Fruit fly (Drosophila melanogaster) whole organism, embryonic: Measurements from ENCODE around the gene CG18233.

Experiments
- B-H2 ChIP-seq: fragments of 200-800 bp; sonication (Bioruptor generic); optimal IDR thresholded peaks from 2 replicates; lab custom pipeline; 2018; ENCODE audit warnings: missing biosample characterization, mild to moderate bottlenecking, missing genetic modification characterization
- Bdp1 ChIP-seq: fragments of 200-800 bp; sonication (Bioruptor generic); optimal IDR thresholded peaks from 3 replicates; lab custom pipeline; 2016; ENCODE audit warnings: missing biosample characterization, missing genetic modification characterization
- Bgb ChIP-seq: fragments of 200-800 bp; sonication (Bioruptor generic); IDR thresholded peaks from 2 replicates; pipeline ENCODE4 v1.3.6; 2022; ENCODE audit warnings: missing biosample characterization, missing genetic modification characterization; ENCODE audit not compliant: partially characterized antibody
- CG10366 ChIP-seq: fragments of 200-800 bp; sonication (Bioruptor generic); IDR thresholded peaks from 2 replicates; pipeline ENCODE4 v1.3.6; 2022; ENCODE audit warnings: missing biosample characterization, missing genetic modification characterization
- CG11456 ChIP-seq: fragments of 200-800 bp; sonication (Bioruptor generic); IDR thresholded peaks from 3 replicates; pipeline ENCODE4 v1.3.6; 2022; ENCODE audit warnings: missing biosample characterization, missing genetic modification characterization
- CG13287 ChIP-seq: fragments of 200-800 bp; sonication (Bioruptor generic); IDR thresholded peaks from 2 replicates; pipeline ENCODE4 v1.3.6; 2022; ENCODE audit warnings: missing biosample characterization, missing genetic modification characterization; ENCODE audit not compliant: partially characterized antibody
- CG15073 ChIP-seq: fragments of 200-800 bp; sonication (Bioruptor generic); optimal IDR thresholded peaks from 2 replicates; lab custom pipeline; 2016; ENCODE audit warnings: missing biosample characterization, missing genetic modification characterization
- CG2199 ChIP-seq: fragments of 200-800 bp; sonication (Bioruptor generic); IDR thresholded peaks from 3 replicates; pipeline ENCODE4 v1.3.6; 2022; ENCODE audit warnings: missing biosample characterization, missing genetic modification characterization
- CG30020 ChIP-seq: fragments of 200-800 bp; optimal IDR thresholded peaks from 2 replicates; lab custom pipeline; 2019; ENCODE audit warnings: missing biosample characterization, mild to moderate bottlenecking, missing genetic modification characterization, moderate library complexity
- CG42726 ChIP-seq: fragments of 200-800 bp; sonication (Bioruptor generic); IDR thresholded peaks from 2 replicates; pipeline ENCODE4 v1.3.6; 2022; ENCODE audit warnings: missing biosample characterization, missing genetic modification characterization; ENCODE audit not compliant: partially characterized antibody
- CG7786 ChIP-seq: fragments of 200-800 bp; sonication (Bioruptor generic); optimal IDR thresholded peaks from 2 replicates; lab custom pipeline; 2016; ENCODE audit warnings: missing biosample characterization, missing genetic modification characterization
- Dref ChIP-seq: fragments of 200-800 bp; sonication (Bioruptor generic); IDR thresholded peaks from 2 replicates; pipeline ENCODE4 v1.3.6; 2022; ENCODE audit warnings: missing biosample characterization, missing genetic modification characterization
- Ets97D ChIP-seq: fragments of 200-800 bp; sonication (Bioruptor generic); optimal IDR thresholded peaks from 3 replicates; lab custom pipeline; 2016; ENCODE audit warnings: missing biosample characterization, missing genetic modification characterization
- HHEX ChIP-seq: fragments of 200-800 bp; sonication (Bioruptor generic); optimal IDR thresholded peaks from 3 replicates; lab custom pipeline; 2017; ENCODE audit warnings: missing biosample characterization, mild to moderate bottlenecking, missing genetic modification characterization, missing genetic modification reagents
- HLH54F ChIP-seq: fragments of 200-800 bp; sonication (Bioruptor generic); optimal IDR thresholded peaks from 3 replicates; lab custom pipeline; 2016; ENCODE audit warnings: missing biosample characterization, missing genetic modification characterization
- HmgZ ChIP-seq: fragments of 200-800 bp; sonication (Bioruptor generic); optimal IDR thresholded peaks from 2 replicates; lab custom pipeline; 2018; ENCODE audit warnings: missing biosample characterization, mild to moderate bottlenecking, missing genetic modification characterization
- Hmx ChIP-seq: fragments of 200-800 bp; sonication (Bioruptor generic); optimal IDR thresholded peaks from 2 replicates; lab custom pipeline; 2016; ENCODE audit warnings: missing biosample characterization, missing genetic modification characterization
- Hr39 ChIP-seq: fragments of >200 bp; optimal IDR thresholded peaks from 2 replicates; lab custom pipeline; 2017
- Hsf ChIP-seq: fragments of 200-800 bp; sonication (Bioruptor generic); optimal IDR thresholded peaks from 3 replicates; lab custom pipeline; 2016; ENCODE audit warnings: missing biosample characterization, missing genetic modification characterization
- Lpt ChIP-seq: fragments of >200 bp; optimal IDR thresholded peaks from 2 replicates; lab custom pipeline; 2018; ENCODE audit warnings: missing biosample characterization, missing genetic modification characterization
- Nf-YA ChIP-seq: fragments of 200-800 bp; sonication (Bioruptor generic); IDR thresholded peaks from 2 replicates; pipeline ENCODE4 v1.3.6; 2022; ENCODE audit warnings: missing biosample characterization, missing genetic modification characterization
- Poxn ChIP-seq: fragments of 200-800 bp; sonication (Bioruptor generic); IDR thresholded peaks from 2 replicates; pipeline ENCODE4 v1.3.6; 2022; ENCODE audit warnings: missing biosample characterization, missing genetic modification characterization
- Xrp1 ChIP-seq: fragments of 200-800 bp; sonication (Bioruptor generic); IDR thresholded peaks from 2 replicates; pipeline ENCODE4 v1.3.6; 2022; ENCODE audit warnings: missing biosample characterization, missing genetic modification characterization
- amos ChIP-seq: fragments of 200-800 bp; sonication (Bioruptor generic); IDR thresholded peaks from 2 replicates; pipeline ENCODE4 v1.3.6; 2022; ENCODE audit warnings: missing biosample characterization, missing genetic modification characterization; ENCODE audit not compliant: partially characterized antibody
- ap ChIP-seq: fragments of 200-800 bp; sonication (Bioruptor generic); IDR thresholded peaks from 2 replicates; pipeline ENCODE4 v1.3.6; 2022; ENCODE audit warnings: missing biosample characterization, missing genetic modification characterization
- bsh ChIP-seq, 2 experiments: fragments of 200-800 bp; sonication (Bioruptor generic); optimal IDR thresholded peaks; 2 replicates each; lab custom pipeline; 2017 to 2018; ENCODE audit warnings: mild to moderate bottlenecking in 2 of 2, missing biosample characterization in 2 of 2, missing genetic modification characterization in 2 of 2, moderate library complexity in 1 of 2
- chm ChIP-seq: fragments of 200-800 bp; sonication (Bioruptor generic); IDR thresholded peaks from 2 replicates; pipeline ENCODE4 v1.3.6; 2022; ENCODE audit warnings: missing biosample characterization, missing genetic modification characterization
- crc ChIP-seq: fragments of 200-800 bp; sonication (Bioruptor generic); optimal IDR thresholded peaks from 2 replicates; lab custom pipeline; 2016; ENCODE audit warnings: missing biosample characterization, missing genetic modification characterization
- dimm ChIP-seq: fragments of 200-800 bp; sonication (Bioruptor generic); IDR thresholded peaks from 2 replicates; pipeline ENCODE4 v1.3.6; 2022; ENCODE audit warnings: missing biosample characterization, missing genetic modification characterization
- ftz-f1 ChIP-seq: fragments of 200-800 bp; sonication (Bioruptor generic); optimal IDR thresholded peaks from 2 replicates; lab custom pipeline; 2016; ENCODE audit warnings: missing biosample characterization, missing genetic modification characterization
- hb ChIP-seq: fragments of 200-800 bp; sonication (Bioruptor generic); IDR thresholded peaks from 3 replicates; pipeline ENCODE4 v1.3.6; 2022; ENCODE audit warnings: missing biosample characterization, missing genetic modification characterization; ENCODE audit not compliant: partially characterized antibody
- inv ChIP-seq: fragments of 200-800 bp; sonication (Bioruptor generic); IDR thresholded peaks from 2 replicates; pipeline ENCODE4 v1.3.6; 2022; ENCODE audit warnings: missing biosample characterization, missing genetic modification characterization; ENCODE audit not compliant: partially characterized antibody
- knrl ChIP-seq: fragments of 200-800 bp; sonication (Bioruptor generic); IDR thresholded peaks from 3 replicates; pipeline ENCODE4 v1.3.6; 2022; ENCODE audit warnings: missing biosample characterization, missing genetic modification characterization; ENCODE audit not compliant: partially characterized antibody
- nerfin-2 ChIP-seq: fragments of 200-800 bp; sonication (Bioruptor generic); IDR thresholded peaks from 2 replicates; pipeline ENCODE4 v1.3.6; 2022; ENCODE audit warnings: missing biosample characterization, missing genetic modification characterization; ENCODE audit not compliant: partially characterized antibody
- nmo ChIP-seq: fragments of 200-800 bp; sonication (Bioruptor generic); optimal IDR thresholded peaks from 2 replicates; lab custom pipeline; 2018; ENCODE audit warnings: missing biosample characterization, mild to moderate bottlenecking, missing genetic modification characterization, moderate library complexity
- pan ChIP-seq, 4 experiments: fragments of >200 bp in 3 of 4; fragments of 200-800 bp in 1 of 4; sonication (Bioruptor generic) in 1 of 4; optimal IDR thresholded peaks in 3 of 4; IDR thresholded peaks in 1 of 4; 2 replicates each; pipeline versions ENCODE4 v1.3.6 to Lab custom; 2017 to 2022; ENCODE audit warnings: missing biosample characterization in 2 of 4, missing genetic modification characterization in 2 of 4, mixed read lengths in 1 of 4
- pzg ChIP-seq: fragments of 200-800 bp; sonication (Bioruptor generic); optimal IDR thresholded peaks from 3 replicates; lab custom pipeline; 2018; ENCODE audit warnings: missing biosample characterization, mild to moderate bottlenecking, missing genetic modification characterization, moderate library complexity
- sens ChIP-seq: fragments of 200-800 bp; sonication (Bioruptor generic); peaks from one replicate; lab custom pipeline; 2016; ENCODE audit warnings: missing biosample characterization, missing genetic modification characterization
- sens-2 ChIP-seq: fragments of 200-800 bp; sonication (Bioruptor generic); IDR thresholded peaks from 2 replicates; pipeline ENCODE4 v1.3.6; 2022; ENCODE audit warnings: missing biosample characterization, missing genetic modification characterization
- so ChIP-seq: fragments of 200-800 bp; sonication (Bioruptor generic); IDR thresholded peaks from 3 replicates; pipeline ENCODE4 v1.3.6; 2022; ENCODE audit warnings: missing biosample characterization, missing genetic modification characterization
- stc ChIP-seq: fragments of 200-800 bp; sonication (Bioruptor generic); IDR thresholded peaks from 2 replicates; pipeline ENCODE4 v1.3.6; 2022; ENCODE audit warnings: missing biosample characterization, missing genetic modification characterization
- tll ChIP-seq, 2 experiments: fragments of 200-800 bp in 1 of 2; fragments of >200 bp in 1 of 2; sonication (Bioruptor generic) in 1 of 2; optimal IDR thresholded peaks; 2 replicates each; lab custom pipeline; 2017 to 2019; ENCODE audit warnings: missing biosample characterization in 2 of 2, missing genetic modification characterization in 2 of 2, mild to moderate bottlenecking in 1 of 2, moderate library complexity in 1 of 2
- unc-4 ChIP-seq: fragments of 200-800 bp; sonication (Bioruptor generic); IDR thresholded peaks from 2 replicates; pipeline ENCODE4 v1.3.6; 2022; ENCODE audit warnings: missing biosample characterization, missing genetic modification characterization; ENCODE audit not compliant: partially characterized antibody
- zen ChIP-seq: fragments of 200-800 bp; sonication (Bioruptor generic); optimal IDR thresholded peaks from 3 replicates; lab custom pipeline; 2018; ENCODE audit warnings: missing biosample characterization, mild to moderate bottlenecking, missing genetic modification characterization, moderate library complexity

CG18233 gene

DNA sequence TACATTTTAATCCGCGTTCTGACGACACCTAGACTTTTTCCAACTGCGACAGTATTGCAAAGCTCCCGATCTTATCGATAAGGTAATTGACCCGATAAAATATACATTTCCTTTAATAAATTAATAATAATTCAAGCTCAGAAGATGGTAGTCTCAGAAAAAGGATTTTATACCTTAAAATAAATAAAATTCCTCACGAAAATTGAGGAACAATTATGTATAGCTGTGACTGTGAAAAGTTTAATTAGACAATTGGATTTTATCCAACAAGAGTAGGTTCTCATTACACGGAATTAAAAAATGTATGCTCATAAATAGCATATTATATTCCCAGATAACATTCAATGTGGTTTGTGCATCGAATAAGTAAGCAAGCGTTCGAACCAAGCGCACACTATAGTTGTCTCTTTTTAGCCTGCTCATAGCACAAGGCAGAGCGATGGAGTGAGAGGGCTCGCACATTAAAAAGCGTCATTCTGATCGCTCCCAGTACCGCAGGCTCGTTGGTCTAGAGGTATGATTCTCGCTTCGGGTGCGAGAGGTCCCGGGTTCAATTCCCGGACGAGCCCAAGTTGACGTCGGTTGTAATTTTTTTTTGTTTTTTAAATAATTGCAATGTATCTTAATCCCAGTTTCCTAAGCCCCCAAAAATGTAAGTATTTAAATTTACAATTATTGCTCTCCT, 12.8 kb downstream of the CG18233 start, which contains the start of the genes CG13380 and CG4174 (continued):
- TF ChIP-seq sens (GFP tag; lab: Kevin White, UChicago): peak; percentile 81
- 0 out of 2 replicates have a peak, but pooled peaks have one; percentile 15 for TF ChIP-seq stc (GFP tag; lab: Robert Waterston, UW)
- TF ChIP-seq Lpt (GFP tag; lab: Kevin White, UChicago): no peak
- peak; percentile 73 for TF ChIP-seq knrl (GFP tag; lab: Robert Waterston, UW)
- TF ChIP-seq CG10366: 0 out of 2 replicates have a peak, but pooled peaks have one; percentile 7
- TF ChIP-seq amos (GFP tag; lab: Robert Waterston, UW): peak; percentile 90
- TF ChIP-seq unc-4 (GFP tag; lab: Robert Waterston, UW): peak; percentile 52; the same call in 1 of the 2 replicates
- TF ChIP-seq chm (GFP tag; lab: Robert Waterston, UW): peak; percentile 73
- TF ChIP-seq nerfin-2 (GFP tag; lab: Robert Waterston, UW): peak; percentile 95
- peak; percentile 69 for TF ChIP-seq CG13287 (GFP tag; lab: Robert Waterston, UW)
- TF ChIP-seq Ets97D (GFP tag; lab: Kevin White, UChicago): peak; percentile 25
- peak in 1 of 2 experiments; percentile 35 for TF ChIP-seq tll (GFP tag; optimal IDR thresholded peaks at IDR 0.05; lab: Kevin White, UChicago)
- TF ChIP-seq Bgb (GFP tag; lab: Robert Waterston, UW): peak; percentile 90
- no peak for TF ChIP-seq CG11456 (GFP tag; lab: Robert Waterston, UW)
- TF ChIP-seq inv: peak; percentile 55; the same call in 1 of the 2 replicates
- no peak for TF ChIP-seq Hmx (GFP tag; lab: Kevin White, UChicago)
- TF ChIP-seq Hr39 (lab: Kevin White, UChicago): no peak
- TF ChIP-seq zen (tag; lab: Kevin White, UChicago): peak; percentile 90
- TF ChIP-seq hb (GFP tag; lab: Robert Waterston, UW): peak; percentile 70
- TF ChIP-seq Xrp1 (GFP tag; lab: Robert Waterston, UW): peak; percentile 16; the same call in 1 of the 2 replicates
- TF ChIP-seq pan (optimal IDR thresholded peaks at IDR 0.05; lab: Kevin White, UChicago): no peak
- TF ChIP-seq pan (GFP tag; optimal IDR thresholded peaks at IDR 0.05 in 1 of 2, IDR thresholded peaks at IDR 0.05 in 1 of 2): peak in 1 of 2 experiments; percentile 44
- TF ChIP-seq CG2199 (GFP tag; lab: Robert Waterston, UW): peak; percentile 97

DNA sequence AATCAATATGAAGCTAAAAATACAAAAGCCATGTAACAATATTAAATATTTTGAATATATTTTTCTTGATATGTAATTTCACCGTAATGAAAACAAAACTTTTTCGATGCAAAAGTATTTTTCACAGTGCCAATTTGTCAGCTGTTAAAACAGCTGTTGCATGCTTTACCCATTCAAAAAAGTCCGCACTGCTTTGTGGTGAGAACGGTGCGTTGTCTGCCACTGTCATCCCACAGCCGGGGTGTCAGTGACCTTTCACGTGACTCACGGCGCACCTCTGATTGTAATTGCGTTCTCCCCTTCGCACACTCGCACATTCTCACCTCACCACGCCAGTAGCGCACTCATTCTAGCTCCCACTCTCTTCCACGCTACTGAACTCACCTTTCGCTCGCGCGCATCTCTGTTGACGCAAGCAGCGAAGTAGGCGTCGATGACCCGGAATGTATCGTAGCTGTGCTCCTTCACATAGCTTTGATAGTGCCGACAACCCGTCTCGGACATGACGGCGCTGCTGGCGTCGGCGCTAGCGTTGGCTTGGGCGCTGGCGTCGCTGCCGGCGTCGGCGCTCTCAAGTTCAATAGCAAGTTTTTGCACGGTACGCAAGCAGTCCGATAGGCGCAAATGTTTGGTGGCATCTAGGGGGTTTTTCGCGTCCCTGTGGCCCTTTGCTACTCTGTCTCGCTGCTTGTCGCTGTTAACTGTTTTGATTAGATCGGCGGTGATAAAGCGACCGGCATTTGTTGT, 15.9 kb downstream of the CG18233 start:
- TF ChIP-seq HLH54F (GFP tag; lab: Kevin White, UChicago) (peak; percentile 57), crc (GFP tag; lab: Kevin White, UChicago) (peak; percentile 55), ftz-f1 (GFP tag; lab: Kevin White, UChicago) (peak; percentile 17), Bdp1 (GFP tag; lab: Kevin White, UChicago) (peak; percentile 27), CG7786 (GFP tag; lab: Kevin White, UChicago) (peak; percentile 38), dimm (GFP tag; lab: Robert Waterston, UW) (no peak), Nf-YA (GFP tag; lab: Robert Waterston, UW) (no peak), HHEX (GFP tag; lab: Kevin White, UChicago) (peak; percentile 23), CG30020 (tag; lab: Kevin White, UChicago) (no peak), bsh (GFP tag; optimal IDR thresholded peaks at IDR 0.05; lab: Kevin White, UChicago) (peak in 1 of 2 experiments; percentile 61), pan (optimal IDR thresholded peaks at IDR 0.05; lab: Kevin White, UChicago) (peak in 1 of 2 experiments; percentile 47), pan (GFP tag; optimal IDR thresholded peaks at IDR 0.05 in 1 of 2, IDR thresholded peaks at IDR 0.05 in 1 of 2) (peak in 1 of 2 experiments; percentile 46), pzg (GFP tag; lab: Kevin White, UChicago) (peak; percentile 26), Hsf (peak; percentile 25), sens-2 (GFP tag; lab: Robert Waterston, UW) (0 out of 2 replicates have a peak, but pooled peaks have one; percentile 22), CG15073 (GFP tag; lab: Kevin White, UChicago) (no peak), CG42726 (GFP tag; lab: Robert Waterston, UW) (peak; percentile 10; the same call in 1 of the 2 replicates), B-H2 (GFP tag; lab: Kevin White, UChicago) (peak; percentile 15), ap (GFP tag; lab: Robert Waterston, UW) (peak; percentile 41; the same call in 1 of the 2 replicates), nmo (peak; percentile 42), so (GFP tag; lab: Robert Waterston, UW) (peak; percentile 43; the same call in 1 of the 3 replicates), Poxn (GFP tag; lab: Robert Waterston, UW) (no peak), CG2199 (GFP tag; lab: Robert Waterston, UW) (no peak), HmgZ (tag; lab: Kevin White, UChicago) (peak; percentile 43), Dref (GFP tag; lab: Robert Waterston, UW) (0 out of 2 replicates have a peak, but pooled peaks have one; percentile 16)
